Worm (Caenorhabditis elegans) whole organism, early embryonic: ENCODE data around the gene F47B10.6.

Experiments
- B0310.2 ChIP-seq: sonication (generic microtip); optimal IDR thresholded peaks from 2 replicates; lab custom pipeline; 2016; ENCODE audit warnings: mild to moderate bottlenecking, missing genetic modification characterization, missing compliant biosample characterization
- F13C5.2 ChIP-seq: sonication (generic microtip); optimal IDR thresholded peaks from 2 replicates; lab custom pipeline; 2017; ENCODE audit warnings: mild to moderate bottlenecking, missing genetic modification characterization, inconsistent platforms, missing compliant biosample characterization
- aly-1 ChIP-seq: sonication (generic microtip); optimal IDR thresholded peaks from 2 replicates; lab custom pipeline; 2016; ENCODE audit warnings: missing genetic modification characterization, missing compliant biosample characterization
- ama-1 ChIP-seq: fragments of 150-350 bp; optimal IDR thresholded peaks from 2 replicates; lab custom pipeline; 2014
- ceh-13 ChIP-seq: fragments of 200-800 bp; sonication (Bioruptor generic); optimal IDR thresholded peaks from 2 replicates; lab custom pipeline; 2018; ENCODE audit warnings: mild to moderate bottlenecking, missing genetic modification characterization, missing compliant biosample characterization
- ceh-36 ChIP-seq: sonication (generic microtip); optimal IDR thresholded peaks from 2 replicates; lab custom pipeline; 2016; ENCODE audit warnings: missing genetic modification characterization, inconsistent platforms, missing compliant biosample characterization
- ets-7 ChIP-seq: sonication (generic microtip); optimal IDR thresholded peaks from 2 replicates; lab custom pipeline; 2016; ENCODE audit warnings: missing genotype, missing genetic modification characterization, missing compliant biosample characterization
- flt-1 ChIP-seq: fragments of 200-800 bp; sonication (Bioruptor generic); IDR thresholded peaks from 2 replicates; pipeline ENCODE4 v1.3.6; 2022; ENCODE audit warnings: missing genetic modification characterization, missing compliant biosample characterization
- hmbx-1 ChIP-seq: sonication (generic microtip); optimal IDR thresholded peaks from 2 replicates; lab custom pipeline; 2016; ENCODE audit warnings: mild to moderate bottlenecking, missing genetic modification characterization, missing compliant biosample characterization
- hmg-4 ChIP-seq: fragments of 200-800 bp; sonication (Bioruptor generic); optimal IDR thresholded peaks from 2 replicates; lab custom pipeline; 2018; ENCODE audit warnings: mild to moderate bottlenecking, missing genetic modification characterization, missing compliant biosample characterization
- hnd-1 ChIP-seq: sonication (generic microtip); optimal IDR thresholded peaks from 2 replicates; lab custom pipeline; 2016; ENCODE audit warnings: missing genetic modification characterization, missing compliant biosample characterization
- pes-1 ChIP-seq: fragments of 200-800 bp; sonication (Bioruptor generic); IDR thresholded peaks from 2 replicates; pipeline ENCODE4 v1.3.6; 2022; ENCODE audit warnings: missing genetic modification reagents, missing genetic modification characterization, missing compliant biosample characterization
- scrt-1 ChIP-seq: fragments of 200-800 bp; sonication (Bioruptor generic); IDR thresholded peaks from 2 replicates; pipeline ENCODE4 v1.3.6; 2022; ENCODE audit warnings: missing genetic modification characterization, missing compliant biosample characterization
- sea-1 ChIP-seq: fragments of 200-800 bp; sonication (Bioruptor generic); conservative IDR thresholded peaks from 2 replicates; pipeline ENCODE4 v1.3.6; 2022; ENCODE audit warnings: missing genetic modification characterization, missing compliant biosample characterization
- tbx-11 ChIP-seq: fragments of 200-800 bp; sonication (Bioruptor generic); IDR thresholded peaks from 2 replicates; pipeline ENCODE4 v1.3.6; 2022; ENCODE audit warnings: missing genetic modification characterization, missing compliant biosample characterization
- tbx-37 ChIP-seq: fragments of 200-800 bp; sonication (Bioruptor generic); conservative IDR thresholded peaks from 2 replicates; pipeline ENCODE4 v1.3.6; 2022; ENCODE audit warnings: missing genetic modification reagents, missing genetic modification characterization, missing compliant biosample characterization
- tra-4 ChIP-seq: sonication (generic microtip); optimal IDR thresholded peaks from 2 replicates; lab custom pipeline; 2017; ENCODE audit warnings: missing genetic modification characterization, missing compliant biosample characterization

The F47B10.6 gene

DNA sequence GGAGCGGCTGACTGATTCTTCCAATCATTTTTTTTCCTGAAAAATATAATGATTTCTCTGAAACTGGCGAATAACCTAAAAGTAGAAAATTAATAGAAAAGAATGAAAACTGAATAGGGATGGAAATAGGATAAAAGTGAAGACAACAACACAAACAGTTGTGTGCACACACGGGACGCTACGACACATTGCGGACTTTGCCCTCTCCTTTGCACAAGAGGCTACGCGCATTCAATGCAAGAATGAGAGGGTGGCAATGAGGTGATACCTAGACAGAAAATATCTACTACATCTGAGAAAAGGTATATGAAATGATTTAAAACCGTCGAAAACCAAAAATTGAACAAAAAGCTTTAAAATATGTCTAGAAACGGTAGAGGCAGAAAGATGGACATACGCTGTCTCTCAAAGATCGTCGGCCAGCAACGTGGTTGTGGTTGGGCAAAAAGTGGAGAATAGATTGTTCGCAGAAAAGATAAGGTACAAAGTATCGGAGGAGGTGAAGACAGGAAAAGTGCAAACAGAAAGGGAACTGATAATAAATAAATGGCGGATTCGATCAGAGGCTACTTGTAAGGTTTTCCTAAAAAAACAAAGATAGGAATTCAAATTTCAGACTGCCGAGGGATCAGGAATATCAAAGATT lies 11.9 kb downstream of the F47B10.6 start, which contains the start of gene suca-1:
Gene suca-1, minus strand, starts transcription at position 36 of the 646 bp plus-strand sequence.
- no peak for TF ChIP-seq pes-1 (GFP tag; lab: Robert Waterston, UW)
- TF ChIP-seq ets-7 (tag; lab: Kevin White, UChicago) = no peak
- no peak for TF ChIP-seq tra-4 (tag; lab: Kevin White, UChicago)
- TF ChIP-seq aly-1 (tag; lab: Kevin White, UChicago) = no peak
- TF ChIP-seq ceh-13 (GFP tag; lab: Kevin White, UChicago) = no peak
- TF ChIP-seq B0310.2 = no peak
- TF ChIP-seq tbx-37 (GFP tag; lab: Robert Waterston, UW) = no peak
- no peak for TF ChIP-seq scrt-1
- no peak for TF ChIP-seq tbx-11 (GFP tag; lab: Robert Waterston, UW)
- 0 out of 2 replicates have a peak, but pooled peaks have one; percentile 46 for TF ChIP-seq flt-1 (GFP tag; lab: Robert Waterston, UW)
- no peak for TF ChIP-seq hmbx-1
- TF ChIP-seq sea-1 (GFP tag; lab: Robert Waterston, UW) = peak; percentile 77
- peak; percentile 39 for TF ChIP-seq ceh-36 (tag; lab: Kevin White, UChicago)
- TF ChIP-seq hnd-1 (tag; lab: Kevin White, UChicago) = no peak
- TF ChIP-seq ama-1 = no peak
- no peak for TF ChIP-seq hmg-4 (GFP tag; lab: Kevin White, UChicago)
- peak; percentile 43 for TF ChIP-seq F13C5.2 (tag; lab: Kevin White, UChicago)

DNA sequence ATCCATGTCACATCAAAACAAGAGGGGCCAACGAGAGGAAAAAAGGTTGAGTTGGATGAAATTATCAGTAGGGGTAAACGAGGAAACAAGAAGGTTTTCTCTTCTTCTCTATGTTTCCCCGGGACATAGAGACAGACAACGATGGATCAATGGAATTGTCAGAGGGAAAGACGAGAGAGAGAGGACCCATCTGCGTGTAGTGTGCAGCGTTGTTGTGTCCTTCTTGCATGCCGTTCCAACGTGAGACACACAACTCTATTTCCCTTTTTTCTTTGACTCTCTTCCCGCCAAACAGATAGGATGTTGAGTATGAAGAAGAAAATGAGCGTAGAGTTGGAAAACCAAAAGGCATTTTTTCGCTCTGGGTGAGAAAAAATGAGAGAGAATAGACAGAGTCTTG lies 12.7 kb downstream of the F47B10.6 start:
- TF ChIP-seq scrt-1 (no peak), F13C5.2 (tag; lab: Kevin White, UChicago) (peak; percentile 16), sea-1 (GFP tag; lab: Robert Waterston, UW) (no peak), pes-1 (GFP tag; lab: Robert Waterston, UW) (no peak), hmg-4 (GFP tag; lab: Kevin White, UChicago) (peak; percentile 85)

DNA sequence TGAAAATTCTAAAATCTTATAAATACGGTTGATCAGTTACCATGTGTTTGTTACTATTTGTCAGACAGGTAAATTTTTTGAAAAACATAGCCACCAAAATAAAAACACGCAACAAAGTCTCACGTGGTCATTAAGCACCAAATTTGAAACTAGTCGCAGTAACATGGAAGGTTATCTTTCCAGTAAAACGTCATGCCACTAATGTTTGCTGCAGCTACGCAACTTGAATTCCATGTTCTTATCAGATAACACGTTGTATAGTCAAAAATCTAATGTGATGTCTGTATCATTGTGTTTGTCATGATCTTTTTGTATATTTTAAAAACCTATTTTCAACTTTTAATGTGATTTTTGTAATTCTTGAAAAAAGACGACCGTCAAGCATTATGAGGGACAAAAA lies 13.5 kb downstream of the F47B10.6 start:
- TF ChIP-seq hnd-1 (tag; lab: Kevin White, UChicago) = no peak
- TF ChIP-seq hmg-4 (GFP tag; lab: Kevin White, UChicago) = no peak
- no peak for TF ChIP-seq scrt-1
- TF ChIP-seq tbx-11 (GFP tag; lab: Robert Waterston, UW) = no peak
- no peak for TF ChIP-seq aly-1 (tag; lab: Kevin White, UChicago)
- no peak for TF ChIP-seq pes-1 (GFP tag; lab: Robert Waterston, UW)
- no peak for TF ChIP-seq B0310.2

DNA sequence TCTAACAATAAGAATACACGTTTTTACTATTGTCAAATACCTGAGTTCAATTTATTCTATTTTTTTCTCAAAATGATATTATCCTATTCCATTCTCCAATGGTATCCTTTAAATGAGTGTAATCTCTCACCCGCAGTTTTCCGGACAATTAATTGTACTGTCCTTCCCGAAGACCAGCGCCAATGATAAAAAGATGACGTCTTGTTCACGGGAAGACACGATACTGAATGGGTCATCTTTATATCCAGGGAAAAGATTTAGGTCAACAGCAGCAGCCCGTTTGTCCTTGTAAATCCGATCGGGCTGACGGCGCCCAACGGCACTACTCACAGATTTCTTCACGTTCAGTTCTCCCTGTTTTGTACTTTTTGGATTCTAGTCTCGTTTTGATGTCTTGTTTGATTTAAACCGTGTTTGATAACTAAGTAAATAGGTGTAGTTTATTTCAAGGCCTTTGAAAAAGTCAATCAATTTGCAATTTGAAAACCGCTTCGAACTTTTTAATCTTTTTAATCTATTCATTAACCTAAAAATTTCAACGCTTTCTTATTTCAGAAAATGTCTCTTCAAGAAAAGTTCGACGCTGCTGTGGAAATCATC lies 14.5 kb downstream of the F47B10.6 start, which contains the start of gene acbp-3:
Gene acbp-3, plus strand, starts transcription at position 550 of the 600 bp plus-strand sequence.
- TF ChIP-seq tbx-11 (GFP tag; lab: Robert Waterston, UW) (no peak), B0310.2 (no peak), scrt-1 (no peak), hmg-4 (GFP tag; lab: Kevin White, UChicago) (no peak), ama-1 (no peak), ets-7 (tag; lab: Kevin White, UChicago) (no peak), sea-1 (GFP tag; lab: Robert Waterston, UW) (no peak), hnd-1 (tag; lab: Kevin White, UChicago) (no peak)

DNA sequence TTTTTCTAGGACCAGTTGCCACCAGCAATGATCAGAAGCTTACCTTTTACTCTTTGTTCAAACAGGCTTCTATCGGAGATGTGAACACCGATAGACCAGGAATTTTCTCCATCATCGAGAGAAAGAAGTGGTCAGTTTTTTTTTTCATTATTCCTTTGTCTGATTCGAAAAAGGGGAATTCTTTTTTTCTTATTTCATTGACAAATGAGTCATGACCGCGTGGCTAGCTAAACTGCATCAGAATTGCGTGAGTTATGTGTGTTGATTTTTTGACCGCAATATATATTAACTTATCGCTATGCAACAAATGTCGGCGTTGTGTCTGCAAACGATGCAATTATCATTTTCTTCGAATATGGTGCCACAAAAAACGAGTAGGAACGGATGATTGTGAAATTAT lies 15.1 kb downstream of the F47B10.6 start:
- TF ChIP-seq hmg-4 (GFP tag; lab: Kevin White, UChicago) (no peak), ceh-36 (tag; lab: Kevin White, UChicago) (no peak), tra-4 (tag; lab: Kevin White, UChicago) (no peak), ama-1 (no peak), F13C5.2 (tag; lab: Kevin White, UChicago) (no peak), scrt-1 (no peak), ets-7 (tag; lab: Kevin White, UChicago) (no peak), hnd-1 (tag; lab: Kevin White, UChicago) (no peak), hmbx-1 (no peak), tbx-11 (GFP tag; lab: Robert Waterston, UW) (no peak), ceh-13 (GFP tag; lab: Kevin White, UChicago) (no peak), tbx-37 (GFP tag; lab: Robert Waterston, UW) (no peak), aly-1 (tag; lab: Kevin White, UChicago) (no peak), pes-1 (GFP tag; lab: Robert Waterston, UW) (no peak), B0310.2 (no peak), sea-1 (GFP tag; lab: Robert Waterston, UW) (no peak), flt-1 (GFP tag; lab: Robert Waterston, UW) (no peak)

DNA sequence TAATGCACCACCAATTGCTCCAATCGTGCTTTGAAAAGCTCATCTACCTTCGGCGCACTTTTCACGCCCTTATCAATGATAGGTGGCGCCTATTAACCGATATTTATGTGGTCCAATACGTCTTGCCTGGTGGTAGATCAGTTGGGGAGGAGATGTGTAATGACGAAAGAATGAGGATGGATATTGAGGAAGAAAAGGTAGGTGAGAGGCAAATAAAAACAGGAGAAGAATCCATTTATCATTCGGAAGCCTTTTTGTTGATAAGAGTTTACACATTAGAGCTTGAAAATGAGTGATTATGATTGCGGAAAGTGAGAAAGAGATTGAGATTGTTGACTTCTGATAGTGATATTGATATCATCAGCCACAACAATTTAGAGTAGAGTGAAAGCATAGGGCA lies 19.1 kb downstream of the F47B10.6 start:
- no peak for TF ChIP-seq hmbx-1
- no peak for TF ChIP-seq ceh-36 (tag; lab: Kevin White, UChicago)
- TF ChIP-seq tra-4 (tag; lab: Kevin White, UChicago) = no peak
- no peak for TF ChIP-seq hnd-1 (tag; lab: Kevin White, UChicago)
- no peak for TF ChIP-seq tbx-11 (GFP tag; lab: Robert Waterston, UW)
- TF ChIP-seq aly-1 (tag; lab: Kevin White, UChicago) = no peak
- TF ChIP-seq tbx-37 (GFP tag; lab: Robert Waterston, UW) = no peak
- no peak for TF ChIP-seq ama-1
- no peak for TF ChIP-seq F13C5.2 (tag; lab: Kevin White, UChicago)
- TF ChIP-seq scrt-1 = no peak
- no peak for TF ChIP-seq hmg-4 (GFP tag; lab: Kevin White, UChicago)
- TF ChIP-seq B0310.2 = no peak
- TF ChIP-seq ceh-13 (GFP tag; lab: Kevin White, UChicago) = no peak

DNA sequence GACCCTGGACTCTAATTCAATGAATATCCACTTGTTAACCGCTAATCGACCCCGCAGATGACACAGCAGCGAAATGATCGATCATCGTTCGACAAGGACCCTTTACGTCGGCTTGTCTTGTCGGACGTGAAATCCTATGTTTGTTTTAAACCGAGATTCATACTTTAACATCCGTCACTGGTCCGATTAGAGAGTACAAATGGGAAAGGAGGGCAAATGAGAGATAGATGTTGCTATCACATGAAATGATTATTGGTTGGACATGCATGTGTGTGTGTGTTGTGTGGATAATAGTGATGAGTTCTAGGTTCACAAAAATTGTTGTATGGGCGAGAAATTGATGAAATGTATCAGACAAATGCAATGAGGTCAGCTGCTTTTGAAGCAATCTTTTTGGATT lies 21.4 kb downstream of the F47B10.6 start:
- TF ChIP-seq tbx-37 (GFP tag; lab: Robert Waterston, UW) (no peak), sea-1 (GFP tag; lab: Robert Waterston, UW) (no peak), hmg-4 (GFP tag; lab: Kevin White, UChicago) (no peak), aly-1 (tag; lab: Kevin White, UChicago) (no peak), B0310.2 (no peak), scrt-1 (no peak), pes-1 (GFP tag; lab: Robert Waterston, UW) (no peak), F13C5.2 (tag; lab: Kevin White, UChicago) (no peak), flt-1 (GFP tag; lab: Robert Waterston, UW) (no peak), hnd-1 (tag; lab: Kevin White, UChicago) (no peak), ets-7 (tag; lab: Kevin White, UChicago) (no peak)
